Worm (Caenorhabditis elegans) whole organism, L1 larva: ENCODE results near the gene hda-4.

Experiments used
- F16B12.6 ChIP-seq: fragments of 150-350 bp; optimal IDR thresholded peaks from 2 replicates; lab custom pipeline; 2014; ENCODE audit warnings: missing biosample characterization, missing genetic modification characterization
- aly-2 ChIP-seq: fragments of 150-350 bp; optimal IDR thresholded peaks from 2 replicates; lab custom pipeline; 2014; ENCODE audit warnings: missing biosample characterization, missing genetic modification characterization
- ces-1 ChIP-seq: fragments of 150-350 bp; optimal IDR thresholded peaks from 2 replicates; lab custom pipeline; 2014; ENCODE audit warnings: missing biosample characterization, missing genetic modification reagents, missing genetic modification characterization
- elt-2 ChIP-seq: sonication (generic microtip); optimal IDR thresholded peaks from 2 replicates; lab custom pipeline; 2016; ENCODE audit warnings: missing genetic modification characterization, mild to moderate bottlenecking, inconsistent platforms, missing compliant biosample characterization, missing genetic modification reagents
- lsy-2 ChIP-seq, 2 experiments: fragments of 150-350 bp; optimal IDR thresholded peaks; 2 replicates each; lab custom pipeline; 2014; ENCODE audit warnings: missing biosample characterization in 2 of 2, missing genetic modification characterization in 2 of 2
- mep-1 ChIP-seq: fragments of 150-350 bp; optimal IDR thresholded peaks from 2 replicates; lab custom pipeline; 2014; ENCODE audit warnings: missing biosample characterization, missing genetic modification characterization
- nhr-12 ChIP-seq: sonication (generic microtip); optimal IDR thresholded peaks from 2 replicates; lab custom pipeline; 2017; ENCODE audit warnings: missing biosample characterization, missing genetic modification characterization
- nhr-19 ChIP-seq: fragments of 200-800 bp; sonication (Bioruptor generic); conservative IDR thresholded peaks from 2 replicates; pipeline ENCODE4 v1.3.6; 2022; ENCODE audit warnings: missing genetic modification characterization, missing compliant biosample characterization
- pag-3 ChIP-seq: sonication (generic microtip); optimal IDR thresholded peaks from 2 replicates; lab custom pipeline; 2017; ENCODE audit warnings: missing genetic modification characterization, mild to moderate bottlenecking, missing compliant biosample characterization, antibody characterized with exemption, borderline replicate concordance; ENCODE audit not compliant: insufficient read depth
- snpc-4 ChIP-seq: fragments of 150-350 bp; optimal IDR thresholded peaks from 2 replicates; lab custom pipeline; 2014; ENCODE audit warnings: missing biosample characterization, missing genetic modification characterization

ce11 chrX:16704086-16704485, 25.3 kb upstream of the hda-4 start:
- no peak for TF ChIP-seq ces-1 (GFP tag; lab: Kevin White, UChicago)
- TF ChIP-seq aly-2 = no peak
- no peak for TF ChIP-seq nhr-12 (tag; lab: Kevin White, UChicago)
- TF ChIP-seq snpc-4 (tag; lab: Kevin White, UChicago) = peak; percentile 5
- TF ChIP-seq mep-1 (tag; lab: Kevin White, UChicago) = peak; percentile 43
- TF ChIP-seq nhr-19 (GFP tag; lab: Robert Waterston, UW) = peak; percentile 31
- no peak for TF ChIP-seq pag-3 (tag; lab: Kevin White, UChicago)
- no peak for TF ChIP-seq F16B12.6 (tag; lab: Kevin White, UChicago)
- no peak for TF ChIP-seq elt-2
- peak in 1 of 2 experiments; percentile 41 for TF ChIP-seq lsy-2 (tag; optimal IDR thresholded peaks at IDR 0.05; lab: Kevin White, UChicago)
